Fruit fly (Drosophila melanogaster) whole organism, embryonic: ENCODE measurements around the gene Pex5.

Source experiments
- CG18619 ChIP-seq: fragments of 200-800 bp; sonication (Bioruptor generic); optimal IDR thresholded peaks from 3 replicates; lab custom pipeline; 2017; ENCODE audit warnings: missing biosample characterization, mild to moderate bottlenecking, missing genetic modification characterization
- CG3847 ChIP-seq: fragments of 200-800 bp; sonication (Bioruptor generic); IDR thresholded peaks from 2 replicates; pipeline ENCODE4 v1.3.6; 2022; ENCODE audit warnings: missing biosample characterization, missing genetic modification characterization
- CG4282 ChIP-seq: fragments of 200-800 bp; sonication (Bioruptor generic); optimal IDR thresholded peaks from 2 replicates; lab custom pipeline; 2016; ENCODE audit warnings: missing biosample characterization, missing genetic modification characterization
- CG5180 ChIP-seq: fragments of 200-800 bp; sonication (Bioruptor generic); optimal IDR thresholded peaks from 3 replicates; lab custom pipeline; 2017; ENCODE audit warnings: missing biosample characterization, missing genetic modification characterization, mild to moderate bottlenecking, moderate library complexity, missing genetic modification reagents
- Ets97D ChIP-seq: fragments of 200-800 bp; sonication (Bioruptor generic); optimal IDR thresholded peaks from 3 replicates; lab custom pipeline; 2016; ENCODE audit warnings: missing biosample characterization, missing genetic modification characterization
- dysf ChIP-seq: fragments of 200-800 bp; sonication (Bioruptor generic); IDR thresholded peaks from 3 replicates; pipeline ENCODE4 v1.3.6; 2022; ENCODE audit warnings: missing biosample characterization, missing genetic modification characterization
- fru ChIP-seq: fragments of >200 bp; optimal IDR thresholded peaks from 2 replicates; lab custom pipeline; 2017
- gce ChIP-seq: fragments of 200-800 bp; sonication (Bioruptor generic); IDR thresholded peaks from 3 replicates; pipeline ENCODE4 v1.3.6; 2022; ENCODE audit warnings: missing biosample characterization, missing genetic modification characterization
- klu ChIP-seq: fragments of 200-800 bp; sonication (Bioruptor generic); IDR thresholded peaks from 2 replicates; pipeline ENCODE4 v1.3.6; 2022; ENCODE audit warnings: missing biosample characterization, missing genetic modification characterization
- lola ChIP-seq, 3 experiments: fragments of >200 bp in 2 of 3; fragments of 200-800 bp in 1 of 3; sonication (Bioruptor generic) in 1 of 3; optimal IDR thresholded peaks; 2 replicates each; lab custom pipeline; 2017 to 2019; ENCODE audit warnings: missing biosample characterization in 3 of 3, missing genetic modification characterization in 3 of 3, mild to moderate bottlenecking in 1 of 3, moderate library complexity in 1 of 3
- psq ChIP-seq: fragments of 200-800 bp; sonication (Bioruptor generic); optimal IDR thresholded peaks from 2 replicates; lab custom pipeline; 2017; ENCODE audit warnings: missing biosample characterization, missing genetic modification characterization

DNA sequence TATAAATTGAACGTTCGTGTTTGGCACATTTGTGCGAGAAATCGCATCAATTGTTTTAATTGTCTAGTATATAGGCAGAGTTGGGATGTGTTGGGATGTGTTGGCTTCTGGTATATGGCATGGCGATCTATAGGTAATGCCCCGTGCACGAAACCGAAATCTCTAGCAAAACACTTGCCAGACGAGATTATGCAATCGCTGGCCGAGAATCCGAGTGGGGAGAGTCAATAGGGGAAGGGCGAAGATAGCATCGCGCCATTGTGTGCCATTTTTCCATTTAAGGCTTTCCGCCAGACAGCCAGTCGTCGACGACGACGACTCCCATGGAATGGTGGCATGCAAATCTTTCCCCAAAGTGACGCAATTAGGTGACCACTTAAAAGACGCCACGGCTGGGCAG, 14.0 kb downstream of the Pex5 start:
- no peak for TF ChIP-seq Ets97D (GFP tag; lab: Kevin White, UChicago)
- TF ChIP-seq gce (GFP tag; lab: Robert Waterston, UW) = no peak
- TF ChIP-seq dysf (GFP tag; lab: Robert Waterston, UW) = no peak
- TF ChIP-seq CG3847 (GFP tag; lab: Robert Waterston, UW) = no peak
- no peak for TF ChIP-seq lola (GFP tag; optimal IDR thresholded peaks at IDR 0.05; lab: Kevin White, UChicago)
- no peak for TF ChIP-seq fru (lab: Kevin White, UChicago)
- no peak for TF ChIP-seq klu (GFP tag; lab: Robert Waterston, UW)
- no peak for TF ChIP-seq CG4282 (GFP tag; lab: Kevin White, UChicago)
- no peak for TF ChIP-seq CG18619 (GFP tag; lab: Kevin White, UChicago)
- no peak for TF ChIP-seq CG5180 (GFP tag; lab: Kevin White, UChicago)
- TF ChIP-seq psq = no peak
